Worm (Caenorhabditis elegans): Measurements from ENCODE around the gene tag-278.
"Not testable (repeated sequence)": the region's sequence is repeated elsewhere in the genome, so short reads cannot be mapped to it uniquely, and the experiment has no call there.

DNA sequence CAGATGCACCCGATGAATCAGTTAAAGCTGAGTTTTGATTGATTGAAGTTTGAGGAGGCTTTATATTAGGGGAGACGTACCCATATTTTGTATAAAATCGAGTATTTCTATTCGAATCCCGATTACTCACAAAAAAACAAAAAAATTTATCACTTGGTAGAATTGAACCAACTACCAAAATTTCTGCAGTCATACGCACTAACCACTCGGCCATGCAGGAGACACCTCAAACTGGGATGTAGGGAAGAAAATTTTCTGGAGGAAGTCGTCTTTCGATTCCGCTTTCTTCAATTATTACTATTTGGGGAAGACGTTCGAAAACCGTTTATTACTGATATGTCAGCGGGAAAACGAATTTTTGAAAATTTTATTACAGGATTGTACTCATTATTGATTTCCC lies 33.6 kb upstream of the tag-278 start:
- not testable (repeated sequence) for TF ChIP-seq ztf-26 (tag; optimal IDR thresholded peaks at IDR 0.05); nhr-179 (tag; optimal IDR thresholded peaks at IDR 0.05); lin-54 (GFP tag; optimal IDR thresholded peaks at IDR 0.05); ama-1 (optimal IDR thresholded peaks at IDR 0.05); ama-1 (GFP tag; optimal IDR thresholded peaks at IDR 0.05); snpc-4 (GFP tag; optimal IDR thresholded peaks at IDR 0.05); snpc-4 (tag; optimal IDR thresholded peaks at IDR 0.05); nhr-120 (GFP tag; IDR thresholded peaks at IDR 0.05); repo-1 (tag; optimal IDR thresholded peaks at IDR 0.05); hsf-1 (GFP tag; IDR thresholded peaks at IDR 0.05); nhr-90 (tag; optimal IDR thresholded peaks at IDR 0.05); zim-3 (tag; optimal IDR thresholded peaks at IDR 0.05); him-1 (tag; optimal IDR thresholded peaks at IDR 0.05); somi-1 (GFP tag; optimal IDR thresholded peaks at IDR 0.05); Y79H2A.3 (GFP tag; conservative IDR thresholded peaks at IDR 0.05); madf-10 (tag; optimal IDR thresholded peaks at IDR 0.05)

Data from whole organism, young adult.